Fruit fly (Drosophila melanogaster) whole organism, larva: Measurements from ENCODE around the gene Prp31.

Experiments
- noc ChIP-seq: fragments of 200-800 bp; sonication (Bioruptor generic); optimal IDR thresholded peaks from 3 replicates; lab custom pipeline; 2019; ENCODE audit warnings: missing biosample characterization, mild to moderate bottlenecking, missing genetic modification characterization, moderate library complexity

Gene Prp31

DNA sequence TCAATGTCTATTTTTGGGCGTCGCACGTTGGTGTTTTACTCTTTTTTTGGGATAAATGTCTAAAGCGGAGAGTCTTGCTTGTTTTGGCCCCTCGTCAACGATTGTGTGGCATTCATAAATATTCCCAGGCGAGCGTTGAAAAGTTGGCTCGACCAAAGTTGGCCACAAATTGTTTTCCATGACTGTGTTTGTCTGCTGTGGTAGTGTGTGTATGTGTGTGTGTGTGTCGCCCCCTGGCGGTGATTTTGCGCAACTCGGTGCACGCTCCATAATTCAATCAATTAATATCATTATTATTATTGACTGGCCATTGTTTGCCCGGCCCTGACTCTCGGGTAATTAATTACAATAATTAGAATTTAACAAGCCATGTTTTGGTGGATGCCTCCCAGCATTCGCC, 19.7 kb downstream of the Prp31 start:
- TF ChIP-seq noc: no peak

DNA sequence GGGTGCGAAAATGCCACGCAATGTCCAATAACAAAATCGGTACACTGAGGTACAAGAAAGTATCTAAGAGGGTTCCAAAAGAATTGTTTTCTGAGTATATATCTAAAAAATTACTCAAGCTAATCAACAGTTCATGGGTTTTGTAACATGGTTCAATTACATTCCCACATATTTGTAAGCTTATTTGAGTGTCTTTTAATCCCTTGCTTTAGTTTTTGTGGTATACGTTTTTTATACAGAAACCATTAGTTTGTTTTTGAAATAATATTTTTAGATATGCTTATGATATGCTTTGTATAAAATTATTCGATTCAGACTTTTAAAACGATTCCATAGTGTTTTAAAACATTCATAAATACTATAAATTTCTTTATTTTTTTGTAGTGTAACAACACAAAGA, 21.9 kb downstream of the Prp31 start:
- no peak for TF ChIP-seq noc

DNA sequence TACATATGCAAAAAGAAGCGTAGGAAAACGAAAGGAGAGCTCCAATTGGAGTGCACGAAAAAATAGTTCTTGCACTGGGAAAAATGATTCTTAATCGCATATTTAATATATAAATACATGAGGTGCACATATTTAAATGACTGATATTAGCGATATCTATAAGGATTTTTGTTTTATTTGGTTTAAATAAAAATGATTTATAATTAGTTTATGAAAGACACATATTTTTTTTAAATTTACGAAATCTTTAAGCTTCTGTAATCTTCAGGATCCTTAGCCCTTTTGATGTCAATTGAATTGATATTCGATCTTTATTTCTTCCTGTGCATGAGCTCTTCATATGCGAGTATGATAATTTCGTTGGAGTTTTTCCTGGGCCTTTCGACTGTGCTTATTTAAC, 28.9 kb downstream of the Prp31 start:
- TF ChIP-seq noc: no peak

DNA sequence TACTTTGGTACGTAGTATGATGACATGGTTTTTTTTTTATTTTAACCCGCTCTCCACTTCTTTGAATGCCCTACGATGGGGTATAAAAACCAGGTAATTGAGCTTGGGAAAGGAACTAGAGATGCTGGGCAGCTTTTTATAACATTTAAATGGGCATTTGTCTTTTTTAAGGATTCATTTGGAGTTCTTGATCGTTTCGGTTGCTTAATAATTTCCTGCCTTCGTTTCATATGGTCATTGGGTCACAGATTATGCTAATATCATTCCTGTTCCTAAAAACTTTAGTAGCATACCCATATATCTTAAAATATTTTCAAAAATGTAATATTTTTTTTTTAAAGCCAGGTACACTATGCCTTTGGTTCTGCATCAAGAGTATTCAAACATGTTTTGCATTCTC, 29.8 kb downstream of the Prp31 start:
- TF ChIP-seq noc: no peak

DNA sequence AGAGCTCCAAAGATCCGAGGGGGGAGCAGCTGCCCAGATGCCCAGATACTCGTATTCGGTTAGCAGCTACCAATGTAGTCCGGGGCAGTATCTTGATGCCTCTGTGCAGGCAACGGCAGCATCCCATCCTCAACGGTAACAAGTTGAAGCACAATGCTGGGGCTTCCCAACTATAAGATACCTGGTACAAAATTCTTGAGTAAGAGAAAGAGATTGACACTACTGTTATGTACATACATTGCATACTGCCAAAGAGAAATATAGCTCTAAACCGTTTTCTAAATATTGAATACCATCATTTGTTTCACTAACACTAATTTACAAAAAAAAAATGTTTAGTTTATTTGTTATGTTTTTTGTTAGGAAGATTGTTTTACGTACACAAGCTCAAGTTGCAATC, 30.8 kb downstream of the Prp31 start:
- TF ChIP-seq noc: no peak

DNA sequence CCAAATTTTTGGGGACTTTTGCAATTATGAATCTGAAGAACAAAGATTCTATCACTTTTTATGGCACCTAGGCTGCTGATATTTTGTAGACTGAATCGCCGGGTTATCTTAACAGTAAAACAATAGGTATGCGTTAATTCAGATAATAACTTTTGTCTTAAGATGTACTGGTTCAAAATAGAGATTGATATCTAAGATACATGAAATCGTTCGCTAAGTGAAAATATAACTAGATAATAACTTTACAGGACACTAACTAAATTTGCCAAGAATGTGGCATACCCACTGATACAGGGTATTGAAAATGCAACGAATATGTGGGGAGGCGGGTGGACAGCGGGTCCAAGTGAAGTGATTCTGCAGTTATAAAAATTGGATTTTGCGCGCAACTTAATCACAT, 33.3 kb downstream of the Prp31 start:
- no peak for TF ChIP-seq noc

DNA sequence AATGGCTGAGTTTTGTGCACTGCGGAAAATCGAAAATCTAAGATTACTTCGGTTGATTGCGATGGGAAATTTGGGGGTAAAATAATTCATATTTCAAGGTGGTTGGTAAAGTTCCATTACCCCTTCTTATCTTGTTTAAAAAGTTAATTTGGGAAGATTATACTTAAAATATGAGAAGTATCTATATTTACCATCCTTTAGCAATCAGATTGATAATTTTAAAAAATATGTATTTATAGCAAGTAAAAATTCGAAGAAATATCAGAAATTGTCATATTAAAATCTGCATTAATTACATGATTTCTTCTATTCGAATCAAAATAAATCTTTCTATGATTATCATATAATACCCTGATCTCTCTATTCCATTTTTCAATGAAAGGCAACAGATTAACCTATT, 36.6 kb downstream of the Prp31 start:
- TF ChIP-seq noc: no peak

DNA sequence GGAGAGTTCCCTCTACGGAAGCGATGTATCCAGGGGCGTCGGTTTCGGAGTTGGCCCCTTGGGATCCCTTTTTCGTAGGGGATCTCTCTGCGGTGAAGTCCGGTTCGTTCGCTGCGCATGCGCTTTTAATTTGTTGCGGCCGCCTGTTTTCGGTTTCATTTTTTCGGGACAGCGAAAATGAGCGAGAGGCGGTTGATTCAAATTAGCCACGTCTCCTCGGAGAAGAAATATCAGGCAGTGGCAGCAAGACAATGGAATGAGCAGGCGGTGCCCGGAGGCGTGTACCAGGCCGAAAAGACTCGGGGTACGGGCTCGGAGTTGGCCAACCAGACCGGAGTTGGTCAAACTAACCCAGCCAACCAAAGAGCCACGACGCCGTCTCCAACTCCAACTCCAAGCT, 37.3 kb downstream of the Prp31 start:
- TF ChIP-seq noc: no peak

DNA sequence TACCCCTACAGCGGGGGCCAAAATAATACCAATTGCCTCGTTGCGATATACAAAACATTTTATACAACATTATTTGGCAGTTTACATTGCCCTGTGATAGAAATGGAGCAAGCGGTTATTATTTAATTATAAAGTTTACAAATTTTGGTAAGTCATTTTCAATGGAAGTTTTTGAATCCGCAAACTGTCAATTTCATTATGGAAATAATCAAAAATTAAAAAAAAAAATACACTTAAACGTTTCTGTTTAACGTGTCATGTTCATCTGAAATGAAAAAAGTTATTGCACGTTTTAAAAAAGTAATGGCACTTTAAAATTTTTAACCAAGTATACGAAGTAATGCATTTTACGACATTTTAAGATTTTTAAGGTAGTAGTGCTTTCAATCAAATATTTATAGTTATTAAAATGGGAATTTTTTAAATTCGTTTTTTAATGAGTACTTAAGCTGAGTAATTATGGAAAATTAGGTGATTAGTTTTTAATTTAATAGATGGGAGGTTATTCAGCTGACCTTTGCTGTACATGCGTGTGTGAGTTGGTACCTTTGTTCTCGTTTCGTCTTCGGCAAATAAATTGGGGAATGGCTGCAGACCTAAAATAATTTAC, 37.9 kb downstream of the Prp31 start:
- no peak for TF ChIP-seq noc

DNA sequence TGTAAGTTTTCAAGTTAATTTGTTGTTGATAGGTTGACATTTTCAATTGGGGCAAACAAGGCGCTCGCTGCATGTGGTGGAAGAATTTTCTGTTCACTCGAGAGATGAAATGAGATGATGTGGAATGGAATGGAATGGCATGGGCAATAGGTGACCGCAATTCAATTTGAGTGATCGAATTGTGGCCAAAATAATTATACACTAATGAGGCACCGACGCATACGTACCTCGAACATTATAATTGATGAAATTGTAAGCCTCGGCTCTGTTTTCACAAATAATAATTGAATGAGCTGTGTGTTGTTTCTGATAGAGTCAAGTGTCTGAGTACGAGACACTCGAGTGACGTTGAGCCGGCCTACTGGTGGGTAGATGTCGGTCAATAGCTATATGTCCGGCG, 39.1 kb downstream of the Prp31 start:
- no peak for TF ChIP-seq noc

DNA sequence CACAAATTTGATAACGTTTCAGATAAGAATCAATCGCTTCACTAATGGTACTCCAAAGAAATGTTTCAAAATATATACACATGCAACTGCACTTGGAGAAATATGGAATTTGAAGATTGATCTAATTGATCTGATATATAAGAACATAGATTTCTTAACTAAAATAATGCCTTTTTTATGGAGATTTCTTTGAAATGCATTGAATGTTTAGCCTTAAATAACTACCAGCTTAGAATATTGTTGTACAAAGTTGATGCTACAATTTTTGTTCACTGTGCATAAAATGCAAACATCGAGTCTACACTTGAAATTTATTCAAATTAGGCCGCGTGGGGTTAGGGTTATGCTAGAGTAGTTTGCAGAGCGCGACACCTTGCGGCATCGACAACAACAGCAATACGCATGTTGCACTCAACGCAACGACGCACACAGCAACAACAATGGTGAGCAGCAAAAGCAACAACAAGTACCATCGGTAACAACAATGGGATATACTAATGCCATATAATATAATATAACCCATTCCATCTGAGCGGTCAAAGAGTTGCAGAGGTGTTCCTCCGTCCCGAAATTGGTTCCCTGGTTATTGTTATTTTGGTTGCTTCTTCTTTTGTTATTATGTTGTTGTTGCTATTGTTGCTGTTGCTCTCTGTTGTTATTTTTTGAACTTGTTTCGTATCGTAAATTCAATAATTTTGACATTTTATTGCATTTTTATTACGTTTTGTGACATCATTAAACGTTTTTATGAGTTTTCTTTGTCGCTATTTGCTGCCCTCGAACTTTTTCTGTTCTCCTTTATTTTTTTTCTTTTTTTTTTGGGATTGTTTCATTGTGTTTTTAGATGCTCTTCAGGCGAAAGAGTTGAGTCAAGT, 40.6 kb downstream of the Prp31 start:
- no peak for TF ChIP-seq noc

DNA sequence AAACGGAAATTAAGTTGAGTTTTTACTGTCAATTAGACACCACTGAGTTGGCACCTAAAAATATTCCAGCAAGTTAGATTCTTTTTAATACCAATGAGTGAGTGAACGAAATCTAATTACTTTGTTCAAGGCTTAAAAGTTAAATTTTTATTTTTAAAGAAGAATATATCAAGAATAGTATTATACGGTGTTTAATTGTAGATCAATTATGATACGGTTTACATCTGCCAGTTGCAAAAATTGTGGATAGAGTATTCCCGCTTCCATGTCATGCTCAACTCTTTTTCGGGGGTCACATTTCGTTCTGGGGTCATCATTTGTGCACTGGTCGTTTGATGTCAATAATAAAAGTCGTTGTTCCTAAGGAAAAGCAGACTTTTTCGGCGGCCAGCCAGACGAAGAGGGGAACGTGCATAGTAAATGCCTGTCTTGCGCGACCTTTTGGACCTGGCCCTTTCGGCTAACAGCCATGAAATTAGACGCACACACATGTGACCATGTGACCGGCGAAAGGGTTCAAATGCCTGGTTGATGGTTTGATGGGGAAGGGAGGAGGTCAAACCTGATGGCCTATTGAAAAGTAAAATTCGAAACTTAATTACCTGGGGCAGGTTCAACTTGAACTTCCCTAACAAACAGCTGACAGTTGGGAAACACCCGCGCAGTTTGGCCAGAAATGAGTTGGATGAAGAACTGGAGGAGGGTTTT, 41.5 kb downstream of the Prp31 start:
- TF ChIP-seq noc: no peak

DNA sequence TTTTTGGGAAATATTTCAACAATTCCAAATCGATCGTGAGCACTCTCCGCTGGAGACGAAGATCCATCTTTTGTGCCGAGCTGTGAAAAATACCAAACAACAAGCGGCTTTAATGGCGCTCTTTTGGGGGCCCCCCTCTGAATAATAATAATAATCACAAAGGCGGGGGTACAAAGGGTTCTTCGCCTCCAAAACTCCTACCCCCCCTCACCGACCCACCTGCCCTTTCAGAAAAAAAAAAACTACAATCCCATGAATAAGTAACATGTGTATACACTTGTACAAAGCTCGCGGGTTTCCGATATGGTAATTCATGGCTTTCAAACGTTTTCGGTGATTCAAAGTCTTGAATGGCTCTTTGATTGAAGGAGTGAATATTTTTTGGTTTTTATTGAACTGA, 42.5 kb downstream of the Prp31 start:
- TF ChIP-seq noc: no peak

DNA sequence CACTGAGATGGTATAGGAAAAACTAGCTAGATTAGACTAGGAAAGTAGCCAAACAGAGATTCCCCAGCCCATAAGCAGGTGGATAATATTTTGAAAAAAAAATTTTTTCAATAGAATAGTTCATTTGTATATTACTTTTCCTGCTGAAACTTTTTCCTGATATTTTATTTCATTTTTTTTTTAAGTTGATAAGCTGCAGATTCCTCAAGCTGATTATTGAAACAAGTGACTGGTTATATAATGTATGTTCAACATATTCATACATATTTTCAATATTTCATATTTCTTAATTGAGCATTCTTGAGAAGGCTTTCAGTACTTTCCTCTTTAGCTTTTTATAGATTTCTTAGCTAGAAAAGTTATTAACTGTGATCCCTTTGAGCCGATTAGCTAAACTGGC, 44.2 kb downstream of the Prp31 start:
- no peak for TF ChIP-seq noc

DNA sequence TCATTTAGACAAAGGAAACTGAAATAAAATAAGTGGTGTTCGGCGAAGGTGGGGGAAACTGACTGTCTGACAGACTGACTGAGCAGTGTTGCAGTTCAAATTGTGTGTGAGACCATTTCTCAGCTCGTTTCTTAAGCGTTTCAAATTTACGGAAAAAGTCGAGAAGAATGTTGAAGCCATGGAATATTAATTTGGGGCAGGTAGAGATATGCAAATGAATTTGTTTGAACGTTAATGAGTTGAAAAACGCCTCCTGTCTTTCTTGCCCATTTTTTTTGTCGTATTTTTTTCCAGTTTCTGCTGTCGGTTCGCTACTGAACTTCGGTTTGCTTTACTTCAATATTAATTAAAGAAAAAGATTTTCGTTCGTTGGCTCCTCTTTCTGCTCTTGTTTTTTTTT, 44.7 kb downstream of the Prp31 start:
- no peak for TF ChIP-seq noc

DNA sequence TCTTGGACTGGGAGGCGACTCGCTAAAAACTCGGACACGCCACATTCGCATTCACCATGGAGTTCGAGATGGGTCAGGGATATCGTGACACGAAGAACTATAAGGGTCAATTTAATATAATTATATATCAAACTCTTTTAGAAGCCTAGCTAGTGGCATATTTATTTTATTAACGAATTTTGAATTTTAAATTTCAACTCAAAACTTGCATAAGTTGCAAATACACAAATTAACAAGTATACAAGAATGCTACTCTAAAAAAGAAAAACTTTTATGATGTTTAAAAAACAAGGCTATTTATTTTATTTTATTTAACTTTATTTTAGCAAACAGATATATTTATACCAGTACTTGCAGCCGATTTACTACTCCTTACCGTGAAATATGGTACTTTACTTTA, 47.2 kb downstream of the Prp31 start:
- no peak for TF ChIP-seq noc

DNA sequence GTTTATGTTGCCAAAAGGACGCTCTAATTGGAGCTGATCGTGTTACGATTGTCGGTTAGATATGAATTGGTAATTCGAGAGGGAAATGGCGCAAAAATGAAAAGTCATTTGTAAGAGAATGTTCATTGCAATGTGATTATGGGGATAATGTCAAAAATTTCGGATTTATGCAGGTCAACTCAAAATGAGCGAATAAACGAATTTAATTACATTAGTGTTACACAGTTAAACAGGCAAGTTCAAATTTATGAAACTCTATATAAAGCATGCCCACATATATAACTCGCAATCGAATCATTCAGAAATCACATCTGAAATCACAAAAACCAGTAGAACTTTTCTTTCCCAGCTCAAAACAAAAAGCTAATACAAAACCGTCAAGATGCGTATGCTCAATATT, 48.6 kb downstream of the Prp31 start, which contains the start of gene Prx1:
Gene Prx1, plus strand, starts transcription at position 301 of the 400 bp plus-strand sequence.
- no peak for TF ChIP-seq noc
